Fruit fly (Drosophila melanogaster) whole organism, prepupa: Measurements from ENCODE around the gene RabGGTa.

ENCODE experiments used
- Blimp-1 ChIP-seq: fragments of 200-800 bp; sonication (Bioruptor generic); optimal IDR thresholded peaks from 3 replicates; lab custom pipeline; 2017; ENCODE audit warnings: missing biosample characterization, missing genetic modification characterization, mild to moderate bottlenecking, moderate library complexity, missing genetic modification reagents
- CG10631 ChIP-seq: fragments of 200-800 bp; sonication (Bioruptor generic); optimal IDR thresholded peaks from 2 replicates; lab custom pipeline; 2016; ENCODE audit warnings: missing biosample characterization, missing genetic modification characterization
- CG10669 ChIP-seq: fragments of 200-800 bp; sonication (Bioruptor generic); optimal IDR thresholded peaks from 3 replicates; lab custom pipeline; 2018; ENCODE audit warnings: missing biosample characterization, mild to moderate bottlenecking, missing genetic modification characterization, moderate library complexity
- CG11294 ChIP-seq: fragments of 200-800 bp; sonication (Bioruptor generic); IDR thresholded peaks from 2 replicates; pipeline ENCODE4 v1.3.6; 2022; ENCODE audit warnings: missing biosample characterization, missing genetic modification characterization
- CG11762 ChIP-seq: fragments of 200-800 bp; sonication (Bioruptor generic); optimal IDR thresholded peaks from 3 replicates; lab custom pipeline; 2016; ENCODE audit warnings: missing biosample characterization, missing genetic modification characterization; ENCODE audit not compliant: insufficient read depth
- CG11902 ChIP-seq: fragments of 200-800 bp; sonication (Bioruptor generic); optimal IDR thresholded peaks from 3 replicates; lab custom pipeline; 2016; ENCODE audit warnings: missing biosample characterization, missing genetic modification characterization
- CG1621 ChIP-seq: fragments of 200-800 bp; sonication (Bioruptor generic); optimal IDR thresholded peaks from 3 replicates; lab custom pipeline; 2018; ENCODE audit warnings: missing biosample characterization, mild to moderate bottlenecking, missing genetic modification characterization
- CG16779 ChIP-seq: fragments of 200-800 bp; sonication (Bioruptor generic); optimal IDR thresholded peaks from 3 replicates; lab custom pipeline; 2017; ENCODE audit warnings: missing biosample characterization, mild to moderate bottlenecking, missing genetic modification characterization
- CG3032 ChIP-seq: fragments of 200-800 bp; optimal IDR thresholded peaks from 2 replicates; lab custom pipeline; 2019; ENCODE audit warnings: missing biosample characterization, mild to moderate bottlenecking, missing genetic modification characterization, moderate library complexity
- CG31627 ChIP-seq: fragments of 200-800 bp; sonication (Bioruptor generic); optimal IDR thresholded peaks from 3 replicates; lab custom pipeline; 2016; ENCODE audit warnings: missing biosample characterization, missing genetic modification characterization
- CG32006 ChIP-seq: fragments of 200-800 bp; sonication (Bioruptor generic); optimal IDR thresholded peaks from 3 replicates; lab custom pipeline; 2017; ENCODE audit warnings: missing biosample characterization, mild to moderate bottlenecking, missing genetic modification characterization
- CG34406 ChIP-seq: fragments of 200-800 bp; sonication (Bioruptor generic); optimal IDR thresholded peaks from 3 replicates; lab custom pipeline; 2016; ENCODE audit warnings: missing biosample characterization, missing genetic modification characterization
- CG3919 ChIP-seq: fragments of 200-800 bp; sonication (Bioruptor generic); optimal IDR thresholded peaks from 3 replicates; lab custom pipeline; 2016; ENCODE audit warnings: missing biosample characterization, missing genetic modification characterization
- CG4318 ChIP-seq: fragments of 200-800 bp; sonication (Bioruptor generic); optimal IDR thresholded peaks from 3 replicates; lab custom pipeline; 2017; ENCODE audit warnings: missing biosample characterization, mild to moderate bottlenecking, missing genetic modification characterization
- CG6163 ChIP-seq: fragments of 200-800 bp; sonication (Bioruptor generic); IDR thresholded peaks from 3 replicates; pipeline ENCODE4 v1.3.6; 2022; ENCODE audit warnings: missing biosample characterization, missing genetic modification characterization
- CG6276 ChIP-seq: fragments of 200-800 bp; sonication (Bioruptor generic); optimal IDR thresholded peaks from 2 replicates; lab custom pipeline; 2017; ENCODE audit warnings: missing biosample characterization, mild to moderate bottlenecking, missing genetic modification characterization
- CG6792 ChIP-seq: fragments of 200-800 bp; sonication (Bioruptor generic); optimal IDR thresholded peaks from 3 replicates; lab custom pipeline; 2016; ENCODE audit warnings: missing biosample characterization, missing genetic modification characterization
- CG6854 ChIP-seq: fragments of 200-800 bp; sonication (Bioruptor generic); optimal IDR thresholded peaks from 2 replicates; lab custom pipeline; 2017; ENCODE audit warnings: missing biosample characterization, mild to moderate bottlenecking, missing genetic modification characterization
- CG8119 ChIP-seq: fragments of 200-800 bp; sonication (Bioruptor generic); IDR thresholded peaks from 3 replicates; pipeline ENCODE4 v1.3.6; 2022; ENCODE audit warnings: missing biosample characterization, missing genetic modification characterization
- CG8319 ChIP-seq: fragments of 200-800 bp; sonication (Bioruptor generic); optimal IDR thresholded peaks from 3 replicates; lab custom pipeline; 2016; ENCODE audit warnings: missing biosample characterization, missing genetic modification characterization
- CG8632 ChIP-seq: fragments of 200-800 bp; sonication (Bioruptor generic); optimal IDR thresholded peaks from 3 replicates; lab custom pipeline; 2016; ENCODE audit warnings: missing biosample characterization, missing genetic modification characterization
- CG9139 ChIP-seq: fragments of 200-800 bp; sonication (Bioruptor generic); optimal IDR thresholded peaks from 3 replicates; lab custom pipeline; 2017; ENCODE audit warnings: missing biosample characterization, mild to moderate bottlenecking, missing genetic modification characterization
- Eip75B ChIP-seq: fragments of 200-800 bp; sonication (Bioruptor generic); optimal IDR thresholded peaks from 3 replicates; lab custom pipeline; 2016; ENCODE audit warnings: missing biosample characterization, missing genetic modification characterization
- Eip78C ChIP-seq: fragments of 200-800 bp; sonication (Bioruptor generic); peaks from one replicate; lab custom pipeline; 2016; ENCODE audit warnings: missing biosample characterization, missing genetic modification characterization
- Eip93F ChIP-seq: fragments of 200-800 bp; sonication (Bioruptor generic); optimal IDR thresholded peaks from 2 replicates; lab custom pipeline; 2016; ENCODE audit warnings: missing biosample characterization, mild to moderate bottlenecking, missing genetic modification characterization
- Ets21C ChIP-seq: fragments of 200-800 bp; sonication (Bioruptor generic); optimal IDR thresholded peaks from 3 replicates; lab custom pipeline; 2016; ENCODE audit warnings: missing biosample characterization, missing genetic modification characterization
- Ets96B ChIP-seq: fragments of 200-800 bp; optimal IDR thresholded peaks from 2 replicates; lab custom pipeline; 2019; ENCODE audit warnings: missing biosample characterization, mild to moderate bottlenecking, missing genetic modification characterization, moderate library complexity
- Gug ChIP-seq: fragments of 200-800 bp; sonication (Bioruptor generic); IDR thresholded peaks from 2 replicates; pipeline ENCODE4 v1.3.6; 2022; ENCODE audit warnings: missing biosample characterization, missing genetic modification characterization
- Hr38 ChIP-seq: sonication (Bioruptor generic); optimal IDR thresholded peaks from 2 replicates; lab custom pipeline; 2016; ENCODE audit warnings: missing biosample characterization, missing genetic modification characterization
- Hr39 ChIP-seq: fragments of 200-800 bp; sonication (Bioruptor generic); optimal IDR thresholded peaks from 2 replicates; lab custom pipeline; 2016; ENCODE audit warnings: missing biosample characterization, missing genetic modification characterization
- Lpt ChIP-seq: fragments of 200-800 bp; sonication (Bioruptor generic); optimal IDR thresholded peaks from 3 replicates; lab custom pipeline; 2016; ENCODE audit warnings: missing biosample characterization, missing genetic modification characterization
- Met ChIP-seq: fragments of 200-800 bp; sonication (Bioruptor generic); optimal IDR thresholded peaks from 3 replicates; lab custom pipeline; 2016; ENCODE audit warnings: missing biosample characterization, missing genetic modification characterization
- OdsH ChIP-seq: fragments of 200-800 bp; sonication (Bioruptor generic); optimal IDR thresholded peaks from 3 replicates; lab custom pipeline; 2016; ENCODE audit warnings: missing biosample characterization, missing genetic modification characterization
- Smox ChIP-seq: fragments of 200-800 bp; sonication (Bioruptor generic); optimal IDR thresholded peaks from 3 replicates; lab custom pipeline; 2016; ENCODE audit warnings: missing biosample characterization, missing genetic modification characterization
- Sox102F ChIP-seq: fragments of 200-800 bp; sonication (Bioruptor generic); optimal IDR thresholded peaks from 2 replicates; lab custom pipeline; 2016; ENCODE audit warnings: missing biosample characterization, mild to moderate bottlenecking, missing genetic modification characterization
- Sox14 ChIP-seq: fragments of 200-800 bp; sonication (Bioruptor generic); optimal IDR thresholded peaks from 3 replicates; lab custom pipeline; 2016; ENCODE audit warnings: missing biosample characterization, missing genetic modification characterization
- Sox15 ChIP-seq: fragments of 200-800 bp; sonication (Bioruptor generic); optimal IDR thresholded peaks from 3 replicates; lab custom pipeline; 2016; ENCODE audit warnings: missing biosample characterization, missing genetic modification characterization
- achi ChIP-seq: fragments of 200-800 bp; sonication (Bioruptor generic); optimal IDR thresholded peaks from 3 replicates; lab custom pipeline; 2016; ENCODE audit warnings: missing biosample characterization, missing genetic modification characterization
- acj6 ChIP-seq: fragments of 200-800 bp; sonication (Bioruptor generic); optimal IDR thresholded peaks from 3 replicates; lab custom pipeline; 2016; ENCODE audit warnings: missing biosample characterization, missing genetic modification characterization
- cyc ChIP-seq: fragments of 200-800 bp; sonication (Bioruptor generic); optimal IDR thresholded peaks from 3 replicates; lab custom pipeline; 2016; ENCODE audit warnings: missing biosample characterization, missing genetic modification characterization
- dac ChIP-seq: fragments of 200-800 bp; sonication (Bioruptor generic); optimal IDR thresholded peaks from 2 replicates; lab custom pipeline; 2017; ENCODE audit warnings: missing biosample characterization, mild to moderate bottlenecking, missing genetic modification characterization
- dsx ChIP-seq: fragments of 200-800 bp; optimal IDR thresholded peaks from 3 replicates; lab custom pipeline; 2019; ENCODE audit warnings: missing biosample characterization, mild to moderate bottlenecking, missing genetic modification characterization, moderate library complexity; ENCODE audit not compliant: poor library complexity, severe bottlenecking
- eg ChIP-seq: fragments of 200-800 bp; sonication (Bioruptor generic); IDR thresholded peaks from 3 replicates; pipeline ENCODE4 v1.3.6; 2022; ENCODE audit warnings: missing biosample characterization, missing genetic modification characterization
- esn ChIP-seq: fragments of 200-800 bp; sonication (Bioruptor generic); optimal IDR thresholded peaks from 2 replicates; lab custom pipeline; 2016; ENCODE audit warnings: missing biosample characterization, mild to moderate bottlenecking, missing genetic modification characterization, moderate library complexity
- fd59A ChIP-seq: fragments of 200-800 bp; sonication (Bioruptor generic); optimal IDR thresholded peaks from 2 replicates; lab custom pipeline; 2017; ENCODE audit warnings: missing biosample characterization, mild to moderate bottlenecking, missing genetic modification characterization, missing genetic modification reagents
- lz ChIP-seq: fragments of 200-800 bp; sonication (Bioruptor generic); optimal IDR thresholded peaks from 3 replicates; lab custom pipeline; 2016; ENCODE audit warnings: missing biosample characterization, missing genetic modification characterization
- net ChIP-seq: fragments of 200-800 bp; sonication (Bioruptor generic); optimal IDR thresholded peaks from 3 replicates; lab custom pipeline; 2016; ENCODE audit warnings: missing biosample characterization, missing genetic modification characterization
- salr ChIP-seq, 2 experiments: fragments of 200-800 bp; sonication (Bioruptor generic); optimal IDR thresholded peaks; 3 replicates each; lab custom pipeline; 2016 to 2018; ENCODE audit warnings: missing biosample characterization in 2 of 2, missing genetic modification characterization in 2 of 2, mild to moderate bottlenecking in 1 of 2
- spab ChIP-seq: fragments of 200-800 bp; sonication (Bioruptor generic); optimal IDR thresholded peaks from 2 replicates; lab custom pipeline; 2017; ENCODE audit warnings: missing biosample characterization, mild to moderate bottlenecking, missing genetic modification characterization, missing genetic modification reagents
- svp ChIP-seq: fragments of 200-800 bp; sonication (Bioruptor generic); peaks from one replicate; lab custom pipeline; 2016; ENCODE audit warnings: missing biosample characterization, missing genetic modification characterization
- topi ChIP-seq: fragments of 200-800 bp; sonication (Bioruptor generic); optimal IDR thresholded peaks from 3 replicates; lab custom pipeline; 2016; ENCODE audit warnings: missing biosample characterization, missing genetic modification characterization
- vri ChIP-seq: fragments of 200-800 bp; sonication (Bioruptor generic); optimal IDR thresholded peaks from 3 replicates; lab custom pipeline; 2016; ENCODE audit warnings: missing biosample characterization, mild to moderate bottlenecking, missing genetic modification characterization

Gene RabGGTa

dm6 chr3R:5127790-5128243 lies at the start of gene RabGGTa:
Gene RabGGTa (plus strand): TSS chr3R:5128087.
- TF ChIP-seq net (GFP tag; lab: Kevin White, UChicago) = peak; percentile 50
- peak; percentile 15 for TF ChIP-seq CG16779 (tag; lab: Kevin White, UChicago)
- peak; percentile 68 for TF ChIP-seq Eip75B
- TF ChIP-seq CG6276 (GFP tag; lab: Kevin White, UChicago) = peak; percentile 59
- peak; percentile 69 for TF ChIP-seq CG10669 (GFP tag; lab: Kevin White, UChicago)
- peak; percentile 46 for TF ChIP-seq Lpt (GFP tag; lab: Kevin White, UChicago)
- peak; percentile 72 for TF ChIP-seq topi (GFP tag; lab: Kevin White, UChicago)
- peak; percentile 88 for TF ChIP-seq Eip78C (GFP tag; lab: Kevin White, UChicago)
- peak; percentile 65 for TF ChIP-seq CG34406 (GFP tag; lab: Kevin White, UChicago)
- TF ChIP-seq Met (GFP tag; lab: Kevin White, UChicago) = peak; percentile 74
- peak; percentile 37 for TF ChIP-seq dsx
- peak; percentile 8 for TF ChIP-seq spab (GFP tag; lab: Kevin White, UChicago)
- peak; percentile 64 for TF ChIP-seq Ets96B (tag; lab: Kevin White, UChicago)
- TF ChIP-seq CG3032 = peak; percentile 74
- peak; percentile 17 for TF ChIP-seq Blimp-1
- peak; percentile 25 for TF ChIP-seq CG11902 (GFP tag; lab: Kevin White, UChicago)
- no peak for TF ChIP-seq CG9139 (GFP tag; lab: Kevin White, UChicago)
- peak; percentile 68 for TF ChIP-seq Sox102F (GFP tag; lab: Kevin White, UChicago)
- peak; percentile 42 for TF ChIP-seq CG1621 (tag; lab: Kevin White, UChicago)
- no peak for TF ChIP-seq Hr38 (GFP tag; lab: Kevin White, UChicago)
- peak; percentile 56 for TF ChIP-seq CG3919
- TF ChIP-seq Ets21C (GFP tag; lab: Kevin White, UChicago) = peak; percentile 52
- peak; percentile 73 for TF ChIP-seq Sox14 (GFP tag; lab: Kevin White, UChicago)
- peak; percentile 5 for TF ChIP-seq fd59A (GFP tag; lab: Kevin White, UChicago)
- peak; percentile 8 for TF ChIP-seq vri (GFP tag; lab: Kevin White, UChicago)
- TF ChIP-seq Eip93F (GFP tag; lab: Kevin White, UChicago) = no peak
- peak; percentile 72 for TF ChIP-seq acj6 (GFP tag; lab: Kevin White, UChicago)
- peak; percentile 73 for TF ChIP-seq Smox
- peak; percentile 47; the same call in 1 of the 2 replicates for TF ChIP-seq CG11294 (GFP tag; lab: Robert Waterston, UW)
- peak; percentile 29 for TF ChIP-seq Sox15
- peak; percentile 87 for TF ChIP-seq svp
- peak; percentile 42 for TF ChIP-seq CG8632 (GFP tag; lab: Kevin White, UChicago)
- peak; percentile 76 for TF ChIP-seq eg (GFP tag; lab: Robert Waterston, UW)
- peak; percentile 67 for TF ChIP-seq CG31627 (GFP tag; lab: Kevin White, UChicago)
- TF ChIP-seq CG6854 (GFP tag; lab: Kevin White, UChicago) = no peak
- peak; percentile 75 for TF ChIP-seq lz
- peak; percentile 24 for TF ChIP-seq dac (GFP tag; lab: Kevin White, UChicago)
- TF ChIP-seq Hr39 (GFP tag; lab: Kevin White, UChicago) = peak; percentile 73
- TF ChIP-seq CG32006 (GFP tag; lab: Kevin White, UChicago) = peak; percentile 80
- TF ChIP-seq CG10631 = peak; percentile 72
- peak; percentile 63 for TF ChIP-seq Gug (GFP tag; lab: Robert Waterston, UW)
- TF ChIP-seq CG6792 = peak; percentile 38
- peak; percentile 73 for TF ChIP-seq CG6163 (GFP tag; lab: Robert Waterston, UW)
- peak; percentile 77 for TF ChIP-seq esn (GFP tag; lab: Kevin White, UChicago)
- peak; percentile 46 for TF ChIP-seq CG11762 (GFP tag; lab: Kevin White, UChicago)
- TF ChIP-seq CG4318 = peak; percentile 46
- peak; percentile 69 for TF ChIP-seq achi (GFP tag; lab: Kevin White, UChicago)
- no peak for TF ChIP-seq CG8319
- TF ChIP-seq OdsH (GFP tag; lab: Kevin White, UChicago) = peak; percentile 73
- TF ChIP-seq CG8119 (GFP tag; lab: Robert Waterston, UW) = peak; percentile 78
- peak; percentile 55 for TF ChIP-seq cyc
- peak; percentile 26 to 48 for TF ChIP-seq salr (GFP tag; optimal IDR thresholded peaks at IDR 0.05; lab: Kevin White, UChicago)
